Worm (Caenorhabditis elegans): ENCODE results near the gene str-28.
A peak's percentile ranks its signal among the peaks of the same experiment; 100 is the strongest.

DNA sequence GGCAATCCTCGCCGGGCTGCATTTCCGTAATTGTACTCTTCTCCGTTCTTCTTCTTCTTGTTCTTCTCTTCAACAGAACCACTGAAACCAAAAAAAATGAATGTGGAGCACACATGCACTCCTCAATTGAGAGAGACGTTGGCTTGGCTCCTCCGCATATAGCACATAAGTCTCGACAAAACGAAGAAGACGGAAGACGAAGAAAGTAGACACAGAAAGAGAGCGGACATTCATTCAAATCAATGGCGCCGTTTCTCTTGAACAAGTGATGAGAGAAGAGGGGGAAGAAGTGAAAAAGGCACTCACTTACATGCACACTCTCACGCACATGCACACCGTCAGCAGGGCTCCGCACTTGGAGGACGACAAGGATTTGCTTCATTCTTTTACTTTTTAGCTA is 35.2 kb downstream of the str-28 start, which contains the start of gene F25E5.9:
- TF ChIP-seq lsy-2 (tag; optimal IDR thresholded peaks at IDR 0.05) (peak in 1 of 2 experiments; percentile 16), nhr-11 (tag; optimal IDR thresholded peaks at IDR 0.05) (no peak), R02D3.7 (tag; optimal IDR thresholded peaks at IDR 0.05) (no peak), daf-19 (GFP tag; conservative IDR thresholded peaks at IDR 0.05) (no peak)
